Worm (Caenorhabditis elegans) whole organism, young adult: ENCODE measurements around the gene C24H10.2.

Source experiments
- F10E7.11 ChIP-seq: sonication (generic microtip); optimal IDR thresholded peaks from 2 replicates; lab custom pipeline; 2017; ENCODE audit warnings: mild to moderate bottlenecking, missing genetic modification characterization, moderate library complexity, missing compliant biosample characterization
- F22D6.2 ChIP-seq: sonication (generic microtip); optimal IDR thresholded peaks from 2 replicates; lab custom pipeline; 2016; ENCODE audit warnings: mild to moderate bottlenecking, missing genetic modification characterization, missing compliant biosample characterization
- F39B2.1 ChIP-seq: fragments of 200-800 bp; sonication (Bioruptor generic); IDR thresholded peaks from 2 replicates; pipeline ENCODE4 v1.3.6; 2022; ENCODE audit warnings: missing genetic modification reagents, missing genetic modification characterization, missing compliant biosample characterization
- F55B11.4 ChIP-seq: sonication (generic microtip); optimal IDR thresholded peaks from 2 replicates; lab custom pipeline; 2016; ENCODE audit warnings: missing compliant biosample characterization, missing genetic modification characterization, borderline replicate concordance; ENCODE audit not compliant: insufficient read depth
- K11D2.4 ChIP-seq: fragments of 200-800 bp; sonication (Bioruptor generic); IDR thresholded peaks from 2 replicates; pipeline ENCODE4 v1.3.6; 2022; ENCODE audit warnings: missing genetic modification reagents, missing genetic modification characterization, missing compliant biosample characterization
- K12H6.12 ChIP-seq: fragments of 200-800 bp; sonication (Bioruptor generic); optimal IDR thresholded peaks from 2 replicates; lab custom pipeline; 2018; ENCODE audit warnings: mild to moderate bottlenecking, missing genetic modification characterization, missing compliant biosample characterization
- Y67H2A.10 ChIP-seq: fragments of 200-800 bp; sonication (Bioruptor generic); conservative IDR thresholded peaks from 2 replicates; pipeline ENCODE4 v1.3.6; 2022; ENCODE audit warnings: missing genetic modification reagents, missing genetic modification characterization, missing compliant biosample characterization
- ama-1 ChIP-seq, 3 experiments: fragments of 150-350 bp in 1 of 3; sonication (generic microtip) in 2 of 3; optimal IDR thresholded peaks; 2 replicates each; lab custom pipeline; 2014 to 2018; ENCODE audit warnings: missing biosample characterization in 2 of 3, missing genetic modification characterization in 2 of 3, missing genetic modification reagents in 2 of 3
- atf-7 ChIP-seq: sonication (generic microtip); optimal IDR thresholded peaks from 2 replicates; lab custom pipeline; 2017; ENCODE audit warnings: mild to moderate bottlenecking, missing genetic modification characterization, missing compliant biosample characterization
- cebp-1 ChIP-seq, 2 experiments: fragments of 200-800 bp in 1 of 2; sonication (Bioruptor generic) in 1 of 2; sonication (generic microtip) in 1 of 2; IDR thresholded peaks in 1 of 2; optimal IDR thresholded peaks in 1 of 2; 2 replicates each; pipeline versions ENCODE4 v1.3.6 to Lab custom; 2017 to 2022; ENCODE audit warnings: missing compliant biosample characterization in 2 of 2, missing genetic modification characterization in 2 of 2, mild to moderate bottlenecking in 1 of 2, missing genetic modification reagents in 1 of 2, moderate library complexity in 1 of 2
- cebp-2 ChIP-seq: fragments of 200-800 bp; sonication (Bioruptor generic); IDR thresholded peaks from 2 replicates; pipeline ENCODE4 v1.3.6; 2022; ENCODE audit warnings: missing genetic modification characterization, missing compliant biosample characterization
- ceh-27 ChIP-seq: fragments of 200-800 bp; sonication (Bioruptor generic); optimal IDR thresholded peaks from 2 replicates; lab custom pipeline; 2018; ENCODE audit warnings: mild to moderate bottlenecking, missing genetic modification characterization, moderate library complexity, missing compliant biosample characterization
- ceh-58 ChIP-seq: fragments of 200-800 bp; sonication (Bioruptor generic); IDR thresholded peaks from 2 replicates; pipeline ENCODE4 v1.3.6; 2022; ENCODE audit warnings: missing genetic modification characterization, missing compliant biosample characterization
- ceh-79 ChIP-seq: sonication (generic microtip); optimal IDR thresholded peaks from 2 replicates; lab custom pipeline; 2017; ENCODE audit warnings: mild to moderate bottlenecking, missing genetic modification characterization, missing compliant biosample characterization
- dpff-1 ChIP-seq: sonication (generic microtip); optimal IDR thresholded peaks from 2 replicates; lab custom pipeline; 2017; ENCODE audit warnings: mild to moderate bottlenecking, missing genetic modification characterization, missing compliant biosample characterization
- dpl-1 ChIP-seq: fragments of 150-350 bp; optimal IDR thresholded peaks from 2 replicates; lab custom pipeline; 2014; ENCODE audit warnings: missing biosample characterization, missing genetic modification reagents, missing genetic modification characterization
- efl-1 ChIP-seq: fragments of 150-350 bp; optimal IDR thresholded peaks from 2 replicates; lab custom pipeline; 2014; ENCODE audit warnings: missing biosample characterization, missing genetic modification reagents, missing genetic modification characterization
- egl-44 ChIP-seq: fragments of 200-800 bp; sonication (Bioruptor generic); IDR thresholded peaks from 2 replicates; pipeline ENCODE4 v1.3.6; 2022; ENCODE audit warnings: missing genetic modification reagents, missing genetic modification characterization, missing compliant biosample characterization
- ekl-4 ChIP-seq: fragments of 200-800 bp; sonication (Bioruptor generic); IDR thresholded peaks from 2 replicates; pipeline ENCODE4 v1.3.6; 2022; ENCODE audit warnings: missing genetic modification reagents, missing genetic modification characterization, missing compliant biosample characterization
- gei-17 ChIP-seq: fragments of 200-800 bp; sonication (Bioruptor generic); optimal IDR thresholded peaks from 2 replicates; lab custom pipeline; 2018; ENCODE audit warnings: mild to moderate bottlenecking, missing genetic modification characterization, missing compliant biosample characterization
- hrde-1 ChIP-seq: sonication (generic microtip); optimal IDR thresholded peaks from 2 replicates; lab custom pipeline; 2016; ENCODE audit warnings: missing genetic modification characterization, mild to moderate bottlenecking, missing compliant biosample characterization, moderate library complexity, missing genotype, missing genetic modification reagents, borderline replicate concordance
- lag-1 ChIP-seq: fragments of 200-800 bp; sonication (Bioruptor generic); IDR thresholded peaks from 2 replicates; pipeline ENCODE4 v1.3.6; 2022; ENCODE audit warnings: missing genetic modification reagents, missing genetic modification characterization, missing compliant biosample characterization
- lin-35 ChIP-seq, 3 experiments: fragments of 150-350 bp in 2 of 3; sonication (generic microtip) in 1 of 3; optimal IDR thresholded peaks; 2 replicates each; lab custom pipeline; 2014 to 2018; ENCODE audit warnings: missing biosample characterization in 3 of 3, missing genetic modification characterization in 3 of 3, missing genetic modification reagents in 3 of 3
- lin-40 ChIP-seq: sonication (generic microtip); optimal IDR thresholded peaks from 2 replicates; lab custom pipeline; 2016; ENCODE audit warnings: missing genetic modification characterization, mild to moderate bottlenecking, missing compliant biosample characterization, missing genotype, missing genetic modification reagents
- lsl-1 ChIP-seq: fragments of 200-800 bp; sonication (Bioruptor generic); optimal IDR thresholded peaks from 2 replicates; lab custom pipeline; 2018; ENCODE audit warnings: mild to moderate bottlenecking, missing genetic modification characterization, moderate library complexity, missing compliant biosample characterization
- madf-10 ChIP-seq: sonication (generic microtip); optimal IDR thresholded peaks from 2 replicates; lab custom pipeline; 2016; ENCODE audit warnings: mild to moderate bottlenecking, missing genetic modification characterization, missing compliant biosample characterization
- madf-6 ChIP-seq: fragments of 200-800 bp; sonication (Bioruptor generic); IDR thresholded peaks from 2 replicates; pipeline ENCODE4 v1.3.6; 2022; ENCODE audit warnings: missing genetic modification reagents, missing genetic modification characterization, missing compliant biosample characterization
- madf-8 ChIP-seq: fragments of 200-800 bp; sonication (Bioruptor generic); conservative IDR thresholded peaks from 2 replicates; pipeline ENCODE4 v1.3.6; 2022; ENCODE audit warnings: missing genetic modification reagents, missing genetic modification characterization, missing compliant biosample characterization
- mcd-1 ChIP-seq: fragments of 200-800 bp; sonication (Bioruptor generic); IDR thresholded peaks from 2 replicates; pipeline ENCODE4 v1.3.6; 2022; ENCODE audit warnings: missing genetic modification reagents, missing genetic modification characterization, missing compliant biosample characterization
- mxl-1 ChIP-seq: sonication (generic microtip); optimal IDR thresholded peaks from 2 replicates; lab custom pipeline; 2016; ENCODE audit warnings: missing genetic modification characterization, missing compliant biosample characterization
- nfya-2 ChIP-seq: fragments of 200-800 bp; sonication (Bioruptor generic); IDR thresholded peaks from 2 replicates; pipeline ENCODE4 v1.3.6; 2022; ENCODE audit warnings: missing genetic modification reagents, missing genetic modification characterization, missing compliant biosample characterization
- nfyb-1 ChIP-seq: fragments of 200-800 bp; sonication (Bioruptor generic); IDR thresholded peaks from 2 replicates; pipeline ENCODE4 v1.3.6; 2022; ENCODE audit warnings: missing genetic modification reagents, missing genetic modification characterization, missing compliant biosample characterization
- rec-8 ChIP-seq, 2 experiments: sonication (generic microtip); optimal IDR thresholded peaks; 2 replicates each; lab custom pipeline; 2016; ENCODE audit warnings: mild to moderate bottlenecking in 2 of 2, missing genetic modification characterization in 2 of 2, missing genetic modification reagents in 2 of 2, missing genotype in 2 of 2, missing biosample characterization in 1 of 2, missing compliant biosample characterization in 1 of 2, moderate library complexity in 1 of 2
- repo-1 ChIP-seq: sonication (generic microtip); optimal IDR thresholded peaks from 2 replicates; lab custom pipeline; 2017; ENCODE audit warnings: mild to moderate bottlenecking, missing genetic modification characterization, missing compliant biosample characterization
- sdz-38 ChIP-seq: sonication (generic microtip); optimal IDR thresholded peaks from 2 replicates; lab custom pipeline; 2016; ENCODE audit warnings: missing genotype, missing genetic modification characterization, missing compliant biosample characterization
- sea-2 ChIP-seq: fragments of 200-800 bp; sonication (Bioruptor generic); IDR thresholded peaks from 2 replicates; pipeline ENCODE4 v1.3.6; 2022; ENCODE audit warnings: missing genetic modification characterization, missing compliant biosample characterization
- snpc-1.3 ChIP-seq: sonication (generic microtip); optimal IDR thresholded peaks from 2 replicates; lab custom pipeline; 2017; ENCODE audit warnings: missing genetic modification characterization, mild to moderate bottlenecking, missing compliant biosample characterization, antibody characterized with exemption, moderate library complexity, missing genotype, missing genetic modification reagents; ENCODE audit not compliant: insufficient read depth
- snpc-3.4 ChIP-seq: sonication (generic microtip); optimal IDR thresholded peaks from 2 replicates; lab custom pipeline; 2017; ENCODE audit warnings: missing genetic modification characterization, mild to moderate bottlenecking, missing compliant biosample characterization, antibody characterized with exemption, moderate library complexity, missing genotype, missing genetic modification reagents
- snpc-4 ChIP-seq, 5 experiments: fragments of 150-350 bp in 1 of 5; sonication (generic microtip) in 4 of 5; optimal IDR thresholded peaks; 2 replicates each; lab custom pipeline; 2014 to 2018; ENCODE audit warnings: missing genetic modification characterization in 5 of 5, missing biosample characterization in 3 of 5, antibody characterized with exemption in 2 of 5, mild to moderate bottlenecking in 2 of 5, missing compliant biosample characterization in 2 of 5, missing genotype in 2 of 5, moderate library complexity in 2 of 5, missing genetic modification reagents in 1 of 5
- unc-62 ChIP-seq: fragments of 150-350 bp; optimal IDR thresholded peaks from 2 replicates; lab custom pipeline; 2014; ENCODE audit warnings: missing biosample characterization, missing genetic modification reagents, missing genetic modification characterization
- zfh-2 ChIP-seq: fragments of 200-800 bp; sonication (Bioruptor generic); conservative IDR thresholded peaks from 2 replicates; pipeline ENCODE4 v1.3.6; 2022; ENCODE audit warnings: missing genetic modification reagents, missing genetic modification characterization, missing compliant biosample characterization
- zim-3 ChIP-seq: sonication (generic microtip); optimal IDR thresholded peaks from 2 replicates; lab custom pipeline; 2017; ENCODE audit warnings: mild to moderate bottlenecking, missing genetic modification characterization, moderate library complexity, missing compliant biosample characterization
- ztf-18 ChIP-seq: sonication (generic microtip); optimal IDR thresholded peaks from 2 replicates; lab custom pipeline; 2016; ENCODE audit warnings: missing genotype, mild to moderate bottlenecking, missing genetic modification characterization, missing compliant biosample characterization
- ztf-26 ChIP-seq: sonication (generic microtip); optimal IDR thresholded peaks from 2 replicates; lab custom pipeline; 2017; ENCODE audit warnings: missing genetic modification characterization, missing compliant biosample characterization
- ztf-6 ChIP-seq: fragments of 200-800 bp; sonication (Bioruptor generic); IDR thresholded peaks from 2 replicates; pipeline ENCODE4 v1.3.6; 2022; ENCODE audit warnings: missing genetic modification reagents, missing genetic modification characterization, missing compliant biosample characterization

The C24H10.2 gene

DNA sequence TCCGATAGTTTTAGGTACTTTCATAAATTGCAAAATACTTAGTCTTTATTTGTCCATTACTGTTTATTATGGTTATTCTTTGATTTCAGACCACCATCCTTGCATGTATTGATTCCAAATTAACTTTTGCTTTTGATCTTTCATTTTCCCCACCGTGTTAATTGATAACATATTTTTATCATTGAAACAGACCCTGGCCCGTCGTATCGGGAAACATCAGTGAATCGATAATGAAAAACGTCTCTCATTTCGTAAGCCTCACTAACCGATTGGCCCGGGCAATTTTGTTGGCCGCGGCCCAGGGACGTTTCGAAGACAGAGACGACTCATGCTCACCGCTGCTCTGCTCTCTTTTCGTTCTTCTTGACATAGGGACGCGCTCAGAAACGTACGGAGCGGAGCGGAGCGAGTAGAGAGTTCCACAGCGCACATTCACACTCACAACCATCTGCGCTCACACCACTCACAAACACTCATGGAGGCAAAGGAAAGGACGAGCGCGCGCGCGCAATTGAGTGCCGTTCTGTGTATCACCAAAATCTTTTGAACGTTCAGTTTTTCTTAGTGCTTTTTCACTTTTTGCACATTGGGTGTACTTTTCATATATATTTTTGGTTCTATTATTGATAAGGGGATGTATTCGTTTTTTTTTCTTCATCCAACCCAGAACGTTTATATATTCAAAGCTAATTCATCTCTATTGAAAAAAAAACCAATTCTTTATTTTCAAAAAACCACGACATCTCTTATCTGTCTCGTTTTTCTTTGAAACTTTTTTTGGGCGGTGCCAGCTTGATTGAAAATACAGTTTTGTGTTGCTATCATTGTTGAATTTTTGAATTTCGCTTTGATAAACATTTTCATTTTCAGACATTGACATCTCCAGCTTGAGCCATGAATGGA lies at the start of gene C24H10.2:
Gene C24H10.2, plus strand, starts transcription at position 853 of the 903 bp plus-strand sequence.
- TF ChIP-seq egl-44 (GFP tag; lab: Robert Waterston, UW) (no peak), hrde-1 (tag; lab: Kevin White, UChicago) (no peak), dpl-1 (GFP tag; lab: Kevin White, UChicago) (no peak), K12H6.12 (tag; lab: Kevin White, UChicago) (peak; percentile 71), cebp-1 (GFP tag; IDR thresholded peaks at IDR 0.05; lab: Robert Waterston, UW) (no peak), cebp-1 (tag; optimal IDR thresholded peaks at IDR 0.05; lab: Kevin White, UChicago) (peak; percentile 76), ceh-58 (GFP tag; lab: Robert Waterston, UW) (no peak), nfyb-1 (GFP tag; lab: Robert Waterston, UW) (0 out of 2 replicates have a peak, but pooled peaks have one; percentile 19), unc-62 (GFP tag; lab: Kevin White, UChicago) (no peak), Y67H2A.10 (GFP tag; lab: Robert Waterston, UW) (no peak), ekl-4 (GFP tag; lab: Robert Waterston, UW) (0 out of 2 replicates have a peak, but pooled peaks have one; percentile 25), ama-1 (optimal IDR thresholded peaks at IDR 0.05; lab: Kevin White, UChicago) (no peak), ama-1 (GFP tag; optimal IDR thresholded peaks at IDR 0.05; lab: Kevin White, UChicago) (no peak), mxl-1 (tag; lab: Kevin White, UChicago) (no peak), F10E7.11 (no peak), snpc-1.3 (tag; lab: Kevin White, UChicago) (no peak), madf-8 (GFP tag; lab: Robert Waterston, UW) (no peak), lsl-1 (GFP tag; lab: Kevin White, UChicago) (no peak), nfya-2 (GFP tag; lab: Robert Waterston, UW) (no peak), ztf-18 (peak; percentile 12), K11D2.4 (GFP tag; lab: Robert Waterston, UW) (peak; percentile 57), zim-3 (tag; lab: Kevin White, UChicago) (no peak), efl-1 (GFP tag; lab: Kevin White, UChicago) (peak; percentile 8), F39B2.1 (GFP tag; lab: Robert Waterston, UW) (no peak), sea-2 (GFP tag; lab: Robert Waterston, UW) (no peak), sdz-38 (tag; lab: Kevin White, UChicago) (no peak), madf-10 (tag; lab: Kevin White, UChicago) (peak; percentile 13), rec-8 (tag; optimal IDR thresholded peaks at IDR 0.05; lab: Kevin White, UChicago) (no peak), F55B11.4 (tag; lab: Kevin White, UChicago) (no peak), zfh-2 (peak; percentile 91), cebp-2 (GFP tag; lab: Robert Waterston, UW) (no peak), F22D6.2 (tag; lab: Kevin White, UChicago) (no peak), atf-7 (tag; lab: Kevin White, UChicago) (no peak), ceh-27 (peak; percentile 51), dpff-1 (tag; lab: Kevin White, UChicago) (no peak), lin-40 (tag; lab: Kevin White, UChicago) (peak; percentile 37), ztf-6 (GFP tag; lab: Robert Waterston, UW) (no peak), lag-1 (GFP tag; lab: Robert Waterston, UW) (no peak), ceh-79 (tag; lab: Kevin White, UChicago) (no peak), snpc-4 (GFP tag; optimal IDR thresholded peaks at IDR 0.05; lab: Kevin White, UChicago) (no peak), snpc-4 (tag; optimal IDR thresholded peaks at IDR 0.05; lab: Kevin White, UChicago) (no peak), madf-6 (GFP tag; lab: Robert Waterston, UW) (no peak), snpc-3.4 (no peak), mcd-1 (GFP tag; lab: Robert Waterston, UW) (0 out of 2 replicates have a peak, but pooled peaks have one; percentile 18), gei-17 (GFP tag; lab: Kevin White, UChicago) (peak; percentile 17), lin-35 (GFP tag; optimal IDR thresholded peaks at IDR 0.05; lab: Kevin White, UChicago) (peak in 1 of 3 experiments; percentile 10), ztf-26 (no peak), repo-1 (no peak)
